Worm (Caenorhabditis elegans) whole organism, L2 larva: Measurements from ENCODE around the gene srh-222.
A peak's percentile ranks its signal among the peaks of the same experiment; 100 is the strongest.

Experiments
- C34F6.9 ChIP-seq: fragments of 150-350 bp; optimal IDR thresholded peaks from 2 replicates; lab custom pipeline; 2014; ENCODE audit warnings: missing biosample characterization, missing genetic modification characterization
- F13H6.1 ChIP-seq: sonication (generic microtip); optimal IDR thresholded peaks from 2 replicates; lab custom pipeline; 2016; ENCODE audit warnings: missing genetic modification characterization, missing compliant biosample characterization
- Y55F3AM.14 ChIP-seq: fragments of 200-800 bp; sonication (Bioruptor generic); optimal IDR thresholded peaks from 2 replicates; lab custom pipeline; 2018; ENCODE audit warnings: mild to moderate bottlenecking, missing genetic modification characterization, missing compliant biosample characterization
- ZK546.5 ChIP-seq: sonication (generic microtip); optimal IDR thresholded peaks from 2 replicates; lab custom pipeline; 2017; ENCODE audit warnings: missing biosample characterization, missing genetic modification characterization
- aly-2 ChIP-seq: fragments of 150-350 bp; optimal IDR thresholded peaks from 2 replicates; lab custom pipeline; 2014; ENCODE audit warnings: missing biosample characterization, missing genetic modification characterization
- blmp-1 ChIP-seq: sonication (generic microtip); optimal IDR thresholded peaks from 2 replicates; lab custom pipeline; 2017; ENCODE audit warnings: missing genetic modification characterization, mild to moderate bottlenecking, missing compliant biosample characterization, antibody characterized with exemption, moderate library complexity; ENCODE audit not compliant: insufficient read depth
- ceh-16 ChIP-seq: fragments of 150-350 bp; optimal IDR thresholded peaks from 2 replicates; lab custom pipeline; 2014; ENCODE audit warnings: missing biosample characterization, missing genetic modification characterization
- crh-2 ChIP-seq: sonication (generic microtip); optimal IDR thresholded peaks from 2 replicates; lab custom pipeline; 2017; ENCODE audit warnings: missing biosample characterization, missing genetic modification characterization
- dmd-4 ChIP-seq: sonication (generic microtip); optimal IDR thresholded peaks from 2 replicates; lab custom pipeline; 2017; ENCODE audit warnings: missing biosample characterization, missing genetic modification characterization
- egl-27 ChIP-seq: sonication (generic microtip); optimal IDR thresholded peaks from 3 replicates; lab custom pipeline; 2017; ENCODE audit warnings: missing biosample characterization, missing genetic modification reagents, missing genetic modification characterization
- elt-1 ChIP-seq: fragments of 150-350 bp; optimal IDR thresholded peaks from 2 replicates; lab custom pipeline; 2014; ENCODE audit warnings: missing biosample characterization, missing genetic modification characterization
- elt-3 ChIP-seq: sonication (generic microtip); optimal IDR thresholded peaks from 2 replicates; lab custom pipeline; 2017; ENCODE audit warnings: missing biosample characterization, missing genetic modification characterization
- fos-1 ChIP-seq: fragments of 150-350 bp; optimal IDR thresholded peaks from 2 replicates; lab custom pipeline; 2014; ENCODE audit warnings: missing biosample characterization, missing genetic modification characterization
- gmeb-1 ChIP-seq: fragments of 150-350 bp; optimal IDR thresholded peaks from 2 replicates; lab custom pipeline; 2014; ENCODE audit warnings: missing biosample characterization, missing genetic modification characterization
- lin-39 ChIP-seq: fragments of 150-350 bp; optimal IDR thresholded peaks from 2 replicates; lab custom pipeline; 2014; ENCODE audit warnings: missing biosample characterization, missing genetic modification reagents, missing genetic modification characterization
- lsy-2 ChIP-seq, 2 experiments: fragments of 150-350 bp in 1 of 2; sonication (generic microtip) in 1 of 2; optimal IDR thresholded peaks; 2 replicates each; lab custom pipeline; 2014 to 2017; ENCODE audit warnings: missing biosample characterization in 2 of 2, missing genetic modification characterization in 2 of 2
- mbf-1 ChIP-seq: sonication (generic microtip); optimal IDR thresholded peaks from 2 replicates; lab custom pipeline; 2017; ENCODE audit warnings: missing biosample characterization, missing genetic modification characterization
- nhr-11 ChIP-seq: fragments of 150-350 bp; optimal IDR thresholded peaks from 2 replicates; lab custom pipeline; 2014; ENCODE audit warnings: missing biosample characterization, missing genetic modification characterization
- nhr-12 ChIP-seq: fragments of 150-350 bp; optimal IDR thresholded peaks from 2 replicates; lab custom pipeline; 2014; ENCODE audit warnings: missing biosample characterization, missing genetic modification characterization
- nhr-21 ChIP-seq: fragments of 150-350 bp; optimal IDR thresholded peaks from 2 replicates; lab custom pipeline; 2014; ENCODE audit warnings: missing biosample characterization, missing genetic modification characterization
- nhr-23 ChIP-seq: fragments of 150-350 bp; optimal IDR thresholded peaks from 2 replicates; lab custom pipeline; 2014; ENCODE audit warnings: missing biosample characterization, missing genetic modification reagents, missing genetic modification characterization
- nhr-237 ChIP-seq: fragments of 150-350 bp; optimal IDR thresholded peaks from 2 replicates; lab custom pipeline; 2014; ENCODE audit warnings: missing biosample characterization, missing genetic modification characterization
- nhr-25 ChIP-seq: fragments of 150-350 bp; sonication (generic microtip); optimal IDR thresholded peaks from 3 replicates; lab custom pipeline; 2014; ENCODE audit warnings: missing biosample characterization, missing genetic modification characterization
- nhr-6 ChIP-seq: fragments of 150-350 bp; optimal IDR thresholded peaks from 2 replicates; lab custom pipeline; 2014; ENCODE audit warnings: missing biosample characterization, missing genetic modification characterization
- nhr-77 ChIP-seq: fragments of 150-350 bp; optimal IDR thresholded peaks from 2 replicates; lab custom pipeline; 2014; ENCODE audit warnings: missing biosample characterization, missing genetic modification characterization
- peb-1 ChIP-seq: fragments of 150-350 bp; optimal IDR thresholded peaks from 2 replicates; lab custom pipeline; 2014; ENCODE audit warnings: missing biosample characterization, missing genetic modification characterization
- sem-4 ChIP-seq: fragments of 150-350 bp; optimal IDR thresholded peaks from 2 replicates; lab custom pipeline; 2014; ENCODE audit warnings: missing biosample characterization, missing genetic modification reagents, missing genetic modification characterization
- skn-1 ChIP-seq: sonication (generic microtip); optimal IDR thresholded peaks from 2 replicates; lab custom pipeline; 2017; ENCODE audit warnings: missing biosample characterization, missing genetic modification characterization
- sma-9 ChIP-seq, 2 experiments: fragments of 150-350 bp in 1 of 2; sonication (generic microtip) in 1 of 2; optimal IDR thresholded peaks; 2 replicates each; lab custom pipeline; 2014 to 2016; ENCODE audit warnings: missing genetic modification characterization in 2 of 2, mild to moderate bottlenecking in 1 of 2, missing biosample characterization in 1 of 2, missing compliant biosample characterization in 1 of 2, missing genetic modification reagents in 1 of 2, moderate library complexity in 1 of 2
- snpc-4 ChIP-seq: fragments of 150-350 bp; optimal IDR thresholded peaks from 2 replicates; lab custom pipeline; 2014; ENCODE audit warnings: missing biosample characterization, missing genetic modification characterization
- unc-39 ChIP-seq: fragments of 150-350 bp; optimal IDR thresholded peaks from 2 replicates; lab custom pipeline; 2014; ENCODE audit warnings: missing biosample characterization, missing genetic modification characterization
- unc-55 ChIP-seq: fragments of 150-350 bp; sonication (generic microtip); optimal IDR thresholded peaks from 3 replicates; lab custom pipeline; 2014; ENCODE audit warnings: missing biosample characterization, missing genetic modification reagents, missing genetic modification characterization
- zag-1 ChIP-seq: fragments of 150-350 bp; optimal IDR thresholded peaks from 2 replicates; lab custom pipeline; 2014; ENCODE audit warnings: missing biosample characterization, missing genetic modification characterization
- ztf-1 ChIP-seq: fragments of 200-800 bp; sonication (Bioruptor generic); conservative IDR thresholded peaks from 2 replicates; pipeline ENCODE4 v1.3.6; 2022; ENCODE audit warnings: missing genetic modification characterization, missing compliant biosample characterization
- ztf-11 ChIP-seq: sonication (generic microtip); optimal IDR thresholded peaks from 2 replicates; lab custom pipeline; 2017; ENCODE audit warnings: missing biosample characterization, missing genetic modification characterization
- ztf-4 ChIP-seq: fragments of 150-350 bp; optimal IDR thresholded peaks from 2 replicates; lab custom pipeline; 2014; ENCODE audit warnings: missing biosample characterization, missing genetic modification characterization

Gene srh-222

DNA sequence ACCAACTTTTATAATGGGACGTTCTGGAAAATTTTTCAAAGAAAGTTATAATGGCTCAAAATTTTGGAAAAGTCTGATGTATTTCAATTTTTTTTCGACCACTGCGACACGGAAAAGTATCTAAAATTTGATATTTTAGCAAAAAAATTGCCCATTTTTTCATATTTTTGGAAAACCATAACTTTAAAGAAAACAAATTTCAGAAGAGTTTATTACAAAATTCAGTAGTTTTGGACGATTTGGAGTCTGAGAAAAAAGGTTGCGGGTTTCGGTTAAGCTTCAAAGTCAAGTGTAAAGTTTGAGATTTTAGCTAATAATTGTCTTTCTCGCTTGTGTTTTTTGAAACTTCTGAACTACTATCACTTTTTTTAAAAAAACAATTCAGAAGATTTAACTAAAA lies 8.5 kb downstream of the srh-222 start:
- no peak for TF ChIP-seq sem-4 (tag; lab: Kevin White, UChicago)
- no peak for TF ChIP-seq crh-2 (tag; lab: Kevin White, UChicago)
- TF ChIP-seq nhr-77, result no peak
- TF ChIP-seq nhr-21 (tag; lab: Kevin White, UChicago), result no peak
- no peak for TF ChIP-seq ztf-4 (tag; lab: Kevin White, UChicago)
- TF ChIP-seq unc-39 (tag; lab: Kevin White, UChicago), result no peak
- no peak for TF ChIP-seq nhr-11 (tag; lab: Kevin White, UChicago)
- TF ChIP-seq mbf-1, result no peak
- no peak for TF ChIP-seq elt-3 (tag; lab: Kevin White, UChicago)
- TF ChIP-seq egl-27 (tag; lab: Kevin White, UChicago), result no peak
- no peak for TF ChIP-seq nhr-6 (tag; lab: Kevin White, UChicago)
- no peak for TF ChIP-seq unc-55
- no peak for TF ChIP-seq ztf-11 (tag; lab: Kevin White, UChicago)
- TF ChIP-seq dmd-4, result no peak
- no peak for TF ChIP-seq nhr-237 (tag; lab: Kevin White, UChicago)

- TF ChIP-seq nhr-237 (tag; lab: Kevin White, UChicago), result no peak
- peak; percentile 62 for TF ChIP-seq gmeb-1 (tag; lab: Kevin White, UChicago)
- no peak for TF ChIP-seq zag-1
- no peak for TF ChIP-seq nhr-21 (tag; lab: Kevin White, UChicago)
- no peak for TF ChIP-seq nhr-25
- TF ChIP-seq lsy-2 (tag; optimal IDR thresholded peaks at IDR 0.05; lab: Kevin White, UChicago), result no peak
- TF ChIP-seq fos-1 (tag; lab: Kevin White, UChicago), result peak; percentile 100
- no peak for TF ChIP-seq elt-1 (tag; lab: Kevin White, UChicago)
- no peak for TF ChIP-seq ceh-16 (tag; lab: Kevin White, UChicago)
- TF ChIP-seq sma-9 (GFP tag; optimal IDR thresholded peaks at IDR 0.05; lab: Kevin White, UChicago), result peak; percentile 65
- TF ChIP-seq sma-9 (tag; optimal IDR thresholded peaks at IDR 0.05; lab: Kevin White, UChicago), result no peak
- no peak for TF ChIP-seq nhr-12 (tag; lab: Kevin White, UChicago)
- TF ChIP-seq sem-4 (tag; lab: Kevin White, UChicago), result no peak
- no peak for TF ChIP-seq ZK546.5 (tag; lab: Kevin White, UChicago)
- peak; percentile 45 for TF ChIP-seq egl-27 (tag; lab: Kevin White, UChicago)
- no peak for TF ChIP-seq blmp-1 (tag; lab: Kevin White, UChicago)
- TF ChIP-seq elt-3 (tag; lab: Kevin White, UChicago), result no peak
- TF ChIP-seq peb-1 (tag; lab: Kevin White, UChicago), result no peak
- TF ChIP-seq unc-39 (tag; lab: Kevin White, UChicago), result no peak
These were observed 9.1 kb downstream of the srh-222 start, which contains the start of gene clec-78 for ce11 chrIV:3988638-3989152. Gene clec-78, plus strand, starts transcription at chrIV:3989102.

DNA sequence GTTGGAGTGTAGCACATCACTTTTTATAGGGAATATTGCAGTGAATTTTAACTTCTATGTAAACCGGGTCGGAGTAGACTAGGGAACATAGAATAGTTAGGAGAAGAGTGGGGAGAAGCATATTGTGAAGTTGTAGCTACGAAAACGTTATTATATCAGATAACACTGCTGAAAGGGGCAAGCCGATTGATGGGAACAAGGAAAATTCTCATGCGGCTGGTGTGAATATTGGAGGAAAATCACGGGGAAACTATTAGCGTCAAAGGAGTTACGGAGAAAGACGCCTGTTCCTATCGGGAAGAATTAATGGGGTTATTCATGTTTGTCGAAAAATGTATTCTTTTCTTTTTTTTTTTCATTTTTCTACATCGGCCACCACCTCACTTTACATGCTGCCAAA lies 13.7 kb downstream of the srh-222 start, which contains the start of gene F47C12.6:
F47C12.6 (minus strand) TSS at position 101 of the 400 bp plus-strand sequence.
- TF ChIP-seq skn-1 (tag; lab: Kevin White, UChicago), result no peak
- no peak for TF ChIP-seq C34F6.9
- TF ChIP-seq ztf-1 (GFP tag; lab: Robert Waterston, UW), result no peak
- TF ChIP-seq nhr-77, result no peak
- TF ChIP-seq nhr-12 (tag; lab: Kevin White, UChicago), result no peak
- no peak for TF ChIP-seq crh-2 (tag; lab: Kevin White, UChicago)
- TF ChIP-seq blmp-1 (tag; lab: Kevin White, UChicago), result no peak
- TF ChIP-seq ztf-11 (tag; lab: Kevin White, UChicago), result no peak
- TF ChIP-seq peb-1 (tag; lab: Kevin White, UChicago), result no peak
- no peak for TF ChIP-seq nhr-237 (tag; lab: Kevin White, UChicago)
- TF ChIP-seq ceh-16 (tag; lab: Kevin White, UChicago), result no peak
- no peak for TF ChIP-seq aly-2 (tag; lab: Kevin White, UChicago)
- no peak for TF ChIP-seq lin-39 (tag; lab: Kevin White, UChicago)
- no peak for TF ChIP-seq Y55F3AM.14 (GFP tag; lab: Kevin White, UChicago)
- no peak for TF ChIP-seq F13H6.1
- no peak for TF ChIP-seq nhr-23 (tag; lab: Kevin White, UChicago)
- TF ChIP-seq egl-27 (tag; lab: Kevin White, UChicago), result no peak
- TF ChIP-seq zag-1, result no peak
- no peak for TF ChIP-seq unc-55
- no peak for TF ChIP-seq snpc-4 (tag; lab: Kevin White, UChicago)
